Worm (Caenorhabditis elegans) whole organism, young adult: ENCODE results near the gene nspb-2.
"Not testable (repeated sequence)": the region's sequence is repeated elsewhere in the genome, so short reads cannot be mapped to it uniquely, and the experiment has no call there.

Source experiments
- B0261.1 ChIP-seq: sonication (generic microtip); optimal IDR thresholded peaks from 2 replicates; lab custom pipeline; 2016; ENCODE audit warnings: mild to moderate bottlenecking, missing genetic modification characterization, moderate library complexity, missing compliant biosample characterization
- F10E7.11 ChIP-seq: sonication (generic microtip); optimal IDR thresholded peaks from 2 replicates; lab custom pipeline; 2017; ENCODE audit warnings: mild to moderate bottlenecking, missing genetic modification characterization, moderate library complexity, missing compliant biosample characterization
- F33H1.4 ChIP-seq: fragments of 200-800 bp; sonication (Bioruptor generic); IDR thresholded peaks from 2 replicates; pipeline ENCODE4 v1.3.6; 2022; ENCODE audit warnings: missing genetic modification reagents, missing genetic modification characterization, missing compliant biosample characterization
- F55B11.4 ChIP-seq: sonication (generic microtip); optimal IDR thresholded peaks from 2 replicates; lab custom pipeline; 2016; ENCODE audit warnings: missing compliant biosample characterization, missing genetic modification characterization, borderline replicate concordance; ENCODE audit not compliant: insufficient read depth
- F57A8.1 ChIP-seq: fragments of 200-800 bp; sonication (Bioruptor generic); optimal IDR thresholded peaks from 2 replicates; lab custom pipeline; 2018; ENCODE audit warnings: mild to moderate bottlenecking, missing genetic modification characterization, moderate library complexity, missing compliant biosample characterization
- Y53F4B.3 ChIP-seq: fragments of 200-800 bp; sonication (Bioruptor generic); IDR thresholded peaks from 2 replicates; pipeline ENCODE4 v1.3.6; 2022; ENCODE audit warnings: missing genetic modification reagents, missing genetic modification characterization, missing compliant biosample characterization
- ama-1 ChIP-seq, 3 experiments: fragments of 150-350 bp in 1 of 3; sonication (generic microtip) in 2 of 3; optimal IDR thresholded peaks; 2 replicates each; lab custom pipeline; 2014 to 2018; ENCODE audit warnings: missing biosample characterization in 2 of 3, missing genetic modification characterization in 2 of 3, missing genetic modification reagents in 2 of 3
- aptf-2 ChIP-seq: fragments of 200-800 bp; sonication (Bioruptor generic); conservative IDR thresholded peaks from 2 replicates; pipeline ENCODE4 v1.3.6; 2022; ENCODE audit warnings: missing genetic modification reagents, missing genetic modification characterization, missing compliant biosample characterization
- athp-1 ChIP-seq: sonication (generic microtip); optimal IDR thresholded peaks from 2 replicates; lab custom pipeline; 2017; ENCODE audit warnings: mild to moderate bottlenecking, missing genetic modification characterization, missing compliant biosample characterization
- attf-6 ChIP-seq: fragments of 200-800 bp; sonication (Bioruptor generic); IDR thresholded peaks from 2 replicates; pipeline ENCODE4 v1.3.6; 2022; ENCODE audit warnings: missing genetic modification reagents, missing genetic modification characterization, missing compliant biosample characterization
- cebp-1 ChIP-seq, 2 experiments: fragments of 200-800 bp in 1 of 2; sonication (Bioruptor generic) in 1 of 2; sonication (generic microtip) in 1 of 2; IDR thresholded peaks in 1 of 2; optimal IDR thresholded peaks in 1 of 2; 2 replicates each; pipeline versions ENCODE4 v1.3.6 to Lab custom; 2017 to 2022; ENCODE audit warnings: missing compliant biosample characterization in 2 of 2, missing genetic modification characterization in 2 of 2, mild to moderate bottlenecking in 1 of 2, missing genetic modification reagents in 1 of 2, moderate library complexity in 1 of 2
- ceh-40 ChIP-seq: fragments of 200-800 bp; sonication (Bioruptor generic); IDR thresholded peaks from 2 replicates; pipeline ENCODE4 v1.3.6; 2022; ENCODE audit warnings: missing genetic modification characterization, missing compliant biosample characterization
- chd-7 ChIP-seq: sonication (generic microtip); optimal IDR thresholded peaks from 2 replicates; lab custom pipeline; 2016; ENCODE audit warnings: mild to moderate bottlenecking, missing genetic modification characterization, moderate library complexity, missing compliant biosample characterization
- dpff-1 ChIP-seq: sonication (generic microtip); optimal IDR thresholded peaks from 2 replicates; lab custom pipeline; 2017; ENCODE audit warnings: mild to moderate bottlenecking, missing genetic modification characterization, missing compliant biosample characterization
- dpl-1 ChIP-seq: fragments of 150-350 bp; optimal IDR thresholded peaks from 2 replicates; lab custom pipeline; 2014; ENCODE audit warnings: missing biosample characterization, missing genetic modification reagents, missing genetic modification characterization
- efl-1 ChIP-seq: fragments of 150-350 bp; optimal IDR thresholded peaks from 2 replicates; lab custom pipeline; 2014; ENCODE audit warnings: missing biosample characterization, missing genetic modification reagents, missing genetic modification characterization
- ets-4 ChIP-seq: fragments of 200-800 bp; sonication (Bioruptor generic); optimal IDR thresholded peaks from 2 replicates; lab custom pipeline; 2018; ENCODE audit warnings: mild to moderate bottlenecking, missing genetic modification characterization, missing compliant biosample characterization
- gei-17 ChIP-seq: fragments of 200-800 bp; sonication (Bioruptor generic); optimal IDR thresholded peaks from 2 replicates; lab custom pipeline; 2018; ENCODE audit warnings: mild to moderate bottlenecking, missing genetic modification characterization, missing compliant biosample characterization
- hlh-26 ChIP-seq: fragments of 200-800 bp; sonication (Bioruptor generic); conservative IDR thresholded peaks from 2 replicates; pipeline ENCODE4 v1.3.6; 2022; ENCODE audit warnings: missing genetic modification reagents, missing genetic modification characterization, missing compliant biosample characterization
- hmg-20 ChIP-seq: fragments of 200-800 bp; sonication (Bioruptor generic); IDR thresholded peaks from 2 replicates; pipeline ENCODE4 v1.3.6; 2022; ENCODE audit warnings: missing genetic modification reagents, missing genetic modification characterization, missing compliant biosample characterization
- let-526 ChIP-seq: fragments of 200-800 bp; sonication (Bioruptor generic); IDR thresholded peaks from 2 replicates; pipeline ENCODE4 v1.3.6; 2022; ENCODE audit warnings: missing genetic modification reagents, missing genetic modification characterization, missing compliant biosample characterization
- lin-35 ChIP-seq, 3 experiments: fragments of 150-350 bp in 2 of 3; sonication (generic microtip) in 1 of 3; optimal IDR thresholded peaks; 2 replicates each; lab custom pipeline; 2014 to 2018; ENCODE audit warnings: missing biosample characterization in 3 of 3, missing genetic modification characterization in 3 of 3, missing genetic modification reagents in 3 of 3
- lin-54 ChIP-seq: fragments of 200-800 bp; sonication (Bioruptor generic); optimal IDR thresholded peaks from 2 replicates; lab custom pipeline; 2018; ENCODE audit warnings: mild to moderate bottlenecking, missing genetic modification characterization, missing compliant biosample characterization
- madf-3 ChIP-seq: fragments of 200-800 bp; sonication (Bioruptor generic); IDR thresholded peaks from 2 replicates; pipeline ENCODE4 v1.3.6; 2022; ENCODE audit warnings: missing genetic modification reagents, missing genetic modification characterization, missing compliant biosample characterization
- mcd-1 ChIP-seq: fragments of 200-800 bp; sonication (Bioruptor generic); IDR thresholded peaks from 2 replicates; pipeline ENCODE4 v1.3.6; 2022; ENCODE audit warnings: missing genetic modification reagents, missing genetic modification characterization, missing compliant biosample characterization
- mes-4 ChIP-seq: sonication (generic microtip); optimal IDR thresholded peaks from 2 replicates; lab custom pipeline; 2016; ENCODE audit warnings: missing genotype, missing genetic modification characterization, missing compliant biosample characterization
- nfya-1 ChIP-seq: sonication (generic microtip); optimal IDR thresholded peaks from 2 replicates; lab custom pipeline; 2017; ENCODE audit warnings: antibody characterized with exemption, missing compliant biosample characterization, missing genetic modification characterization, borderline replicate concordance; ENCODE audit not compliant: insufficient read depth
- nfya-2 ChIP-seq: fragments of 200-800 bp; sonication (Bioruptor generic); IDR thresholded peaks from 2 replicates; pipeline ENCODE4 v1.3.6; 2022; ENCODE audit warnings: missing genetic modification reagents, missing genetic modification characterization, missing compliant biosample characterization
- nhr-120 ChIP-seq: fragments of 200-800 bp; sonication (Bioruptor generic); IDR thresholded peaks from 2 replicates; pipeline ENCODE4 v1.3.6; 2022; ENCODE audit warnings: missing genetic modification characterization, missing compliant biosample characterization
- nhr-179 ChIP-seq: sonication (generic microtip); optimal IDR thresholded peaks from 2 replicates; lab custom pipeline; 2016; ENCODE audit warnings: mild to moderate bottlenecking, missing genetic modification characterization, missing compliant biosample characterization
- nhr-90 ChIP-seq: sonication (generic microtip); optimal IDR thresholded peaks from 2 replicates; lab custom pipeline; 2016; ENCODE audit warnings: missing genotype, mild to moderate bottlenecking, missing genetic modification characterization, missing compliant biosample characterization
- repo-1 ChIP-seq: sonication (generic microtip); optimal IDR thresholded peaks from 2 replicates; lab custom pipeline; 2017; ENCODE audit warnings: mild to moderate bottlenecking, missing genetic modification characterization, missing compliant biosample characterization
- snpc-1.3 ChIP-seq: sonication (generic microtip); optimal IDR thresholded peaks from 2 replicates; lab custom pipeline; 2017; ENCODE audit warnings: missing genetic modification characterization, mild to moderate bottlenecking, missing compliant biosample characterization, antibody characterized with exemption, moderate library complexity, missing genotype, missing genetic modification reagents; ENCODE audit not compliant: insufficient read depth
- snpc-4 ChIP-seq, 5 experiments: fragments of 150-350 bp in 1 of 5; sonication (generic microtip) in 4 of 5; optimal IDR thresholded peaks; 2 replicates each; lab custom pipeline; 2014 to 2018; ENCODE audit warnings: missing genetic modification characterization in 5 of 5, missing biosample characterization in 3 of 5, antibody characterized with exemption in 2 of 5, mild to moderate bottlenecking in 2 of 5, missing compliant biosample characterization in 2 of 5, missing genotype in 2 of 5, moderate library complexity in 2 of 5, missing genetic modification reagents in 1 of 5
- tlf-1 ChIP-seq: fragments of 200-800 bp; sonication (Bioruptor generic); optimal IDR thresholded peaks from 2 replicates; lab custom pipeline; 2018; ENCODE audit warnings: mild to moderate bottlenecking, missing genetic modification characterization, missing compliant biosample characterization
- unc-130 ChIP-seq: sonication (generic microtip); optimal IDR thresholded peaks from 2 replicates; lab custom pipeline; 2016; ENCODE audit warnings: missing genetic modification reagents, missing genetic modification characterization, missing compliant biosample characterization
- xnd-1 ChIP-seq: sonication (generic microtip); optimal IDR thresholded peaks from 2 replicates; lab custom pipeline; 2016; ENCODE audit warnings: missing genotype, missing genetic modification reagents, missing genetic modification characterization, missing compliant biosample characterization
- zim-3 ChIP-seq: sonication (generic microtip); optimal IDR thresholded peaks from 2 replicates; lab custom pipeline; 2017; ENCODE audit warnings: mild to moderate bottlenecking, missing genetic modification characterization, moderate library complexity, missing compliant biosample characterization
- ztf-22 ChIP-seq: fragments of 200-800 bp; sonication (Bioruptor generic); optimal IDR thresholded peaks from 2 replicates; lab custom pipeline; 2018; ENCODE audit warnings: mild to moderate bottlenecking, missing genetic modification characterization, moderate library complexity, missing compliant biosample characterization
- ztf-26 ChIP-seq: sonication (generic microtip); optimal IDR thresholded peaks from 2 replicates; lab custom pipeline; 2017; ENCODE audit warnings: missing genetic modification characterization, missing compliant biosample characterization

Gene nspb-2

ce11 chrIV:6591010-6591746 lies at the start of gene nspb-2, which contains the start of gene nspb-1:
nspb-2 (plus strand) TSS chrIV:6591696.
nspb-1 (minus strand) TSS chrIV:6591110.
- TF ChIP-seq hlh-26, Y53F4B.3, hmg-20: not testable (repeated sequence)

- TF ChIP-seq nhr-179 (no peak), tlf-1 (GFP tag; lab: Kevin White, UChicago) (no peak), mes-4 (tag; lab: Kevin White, UChicago) (no peak), ama-1 (optimal IDR thresholded peaks at IDR 0.05; lab: Kevin White, UChicago) (no peak), ama-1 (GFP tag; optimal IDR thresholded peaks at IDR 0.05; lab: Kevin White, UChicago) (no peak), let-526 (GFP tag; lab: Robert Waterston, UW) (no peak), repo-1 (tag; lab: Kevin White, UChicago) (no peak), mcd-1 (no peak), nhr-120 (no peak), dpff-1 (tag; lab: Kevin White, UChicago) (no peak)
Observed at ce11 chrIV:6542962-6543361, 48.5 kb upstream of the nspb-2 start.

- TF ChIP-seq gei-17 (GFP tag; lab: Kevin White, UChicago) (no peak), mcd-1 (no peak), nfya-1 (tag; lab: Kevin White, UChicago) (no peak), ztf-26 (no peak), nfya-2 (GFP tag; lab: Robert Waterston, UW) (no peak)
- TF ChIP-seq, all 124 proteins: peak for 0
Observed at ce11 chrIV:6547397-6547796, 44.1 kb upstream of the nspb-2 start.

ce11 chrIV:6548609-6549008 lies 42.9 kb upstream of the nspb-2 start, which contains the start of gene fan-1:
fan-1 (plus strand) TSS chrIV:6548686.
- TF ChIP-seq zim-3 (tag; lab: Kevin White, UChicago) (no peak), unc-130 (GFP tag; lab: Kevin White, UChicago) (no peak), F55B11.4 (tag; lab: Kevin White, UChicago) (no peak), xnd-1 (tag; lab: Kevin White, UChicago) (no peak), snpc-1.3 (peak; percentile 27), nhr-120 (no peak), nhr-90 (tag; lab: Kevin White, UChicago) (no peak), snpc-4 (GFP tag; optimal IDR thresholded peaks at IDR 0.05; lab: Kevin White, UChicago) (no peak), snpc-4 (tag; optimal IDR thresholded peaks at IDR 0.05; lab: Kevin White, UChicago) (peak in 2 of 4 experiments; percentile 74 to 83), repo-1 (tag; lab: Kevin White, UChicago) (no peak), lin-54 (peak; percentile 93), cebp-1 (GFP tag; IDR thresholded peaks at IDR 0.05; lab: Robert Waterston, UW) (no peak), cebp-1 (tag; optimal IDR thresholded peaks at IDR 0.05; lab: Kevin White, UChicago) (peak; percentile 37), ztf-22 (GFP tag; lab: Kevin White, UChicago) (no peak), ets-4 (GFP tag; lab: Kevin White, UChicago) (no peak), efl-1 (GFP tag; lab: Kevin White, UChicago) (peak; percentile 72), ceh-40 (GFP tag; lab: Robert Waterston, UW) (no peak), attf-6 (no peak), F10E7.11 (tag; lab: Kevin White, UChicago) (no peak), F33H1.4 (GFP tag; lab: Robert Waterston, UW) (peak; percentile 18; the same call in 1 of the 2 replicates), aptf-2 (GFP tag; lab: Robert Waterston, UW) (no peak), let-526 (GFP tag; lab: Robert Waterston, UW) (no peak), F57A8.1 (GFP tag; lab: Kevin White, UChicago) (no peak), ama-1 (optimal IDR thresholded peaks at IDR 0.05; lab: Kevin White, UChicago) (no peak), ama-1 (GFP tag; optimal IDR thresholded peaks at IDR 0.05; lab: Kevin White, UChicago) (no peak), lin-35 (GFP tag; optimal IDR thresholded peaks at IDR 0.05; lab: Kevin White, UChicago) (peak in 1 of 3 experiments; percentile 90), madf-3 (GFP tag; lab: Robert Waterston, UW) (no peak), dpl-1 (GFP tag; lab: Kevin White, UChicago) (peak; percentile 52), B0261.1 (no peak), athp-1 (tag; lab: Kevin White, UChicago) (no peak), chd-7 (tag; lab: Kevin White, UChicago) (no peak)
